Fruit fly (Drosophila melanogaster) whole organism, embryonic: ENCODE results near the gene CG7564.

ENCODE experiments used
- Atf-2 ChIP-seq: fragments of 200-800 bp; sonication (Bioruptor generic); optimal IDR thresholded peaks from 2 replicates; lab custom pipeline; 2016; ENCODE audit warnings: missing biosample characterization, missing genetic modification characterization
- BtbVII ChIP-seq: fragments of 200-800 bp; sonication (Bioruptor generic); optimal IDR thresholded peaks from 3 replicates; lab custom pipeline; 2017; ENCODE audit warnings: missing biosample characterization, mild to moderate bottlenecking, missing genetic modification characterization
- CG11085 ChIP-seq: fragments of 200-800 bp; sonication (Bioruptor generic); IDR thresholded peaks from 2 replicates; pipeline ENCODE4 v1.3.6; 2022; ENCODE audit warnings: missing biosample characterization, missing genetic modification characterization
- CG11093 ChIP-seq: fragments of 200-800 bp; sonication (Bioruptor generic); IDR thresholded peaks from 3 replicates; pipeline ENCODE4 v1.3.6; 2022; ENCODE audit warnings: missing biosample characterization, missing genetic modification characterization
- CG15479 ChIP-seq: fragments of 200-800 bp; sonication (Bioruptor generic); optimal IDR thresholded peaks from 3 replicates; lab custom pipeline; 2019; ENCODE audit warnings: missing biosample characterization, mild to moderate bottlenecking, missing genetic modification characterization, moderate library complexity
- CG17802 ChIP-seq: fragments of 200-800 bp; sonication (Bioruptor generic); optimal IDR thresholded peaks from 2 replicates; lab custom pipeline; 2018; ENCODE audit warnings: missing biosample characterization, mild to moderate bottlenecking, missing genetic modification characterization, moderate library complexity
- CG1792 ChIP-seq: fragments of 200-800 bp; sonication (Bioruptor generic); optimal IDR thresholded peaks from 2 replicates; lab custom pipeline; 2016; ENCODE audit warnings: missing biosample characterization, missing genetic modification characterization
- CG3065 ChIP-seq: fragments of 200-800 bp; sonication (Bioruptor generic); optimal IDR thresholded peaks from 2 replicates; lab custom pipeline; 2016; ENCODE audit warnings: missing biosample characterization, missing genetic modification characterization
- CG31365 ChIP-seq: fragments of 200-800 bp; sonication (Bioruptor generic); optimal IDR thresholded peaks from 2 replicates; lab custom pipeline; 2018; ENCODE audit warnings: missing biosample characterization, mild to moderate bottlenecking, missing genetic modification characterization
- CG32767 ChIP-seq: fragments of 200-800 bp; sonication (Bioruptor generic); IDR thresholded peaks from 2 replicates; pipeline ENCODE4 v1.3.6; 2022; ENCODE audit warnings: missing biosample characterization, missing genetic modification characterization
- CG4328 ChIP-seq: fragments of 200-800 bp; sonication (Bioruptor generic); optimal IDR thresholded peaks from 3 replicates; lab custom pipeline; 2017; ENCODE audit warnings: missing biosample characterization, missing genetic modification reagents, missing genetic modification characterization
- CG5953 ChIP-seq: fragments of 200-800 bp; sonication (Bioruptor generic); IDR thresholded peaks from 2 replicates; pipeline ENCODE4 v1.3.6; 2022; ENCODE audit warnings: missing biosample characterization, missing genetic modification characterization
- CG6689 ChIP-seq: fragments of 200-800 bp; sonication (Bioruptor generic); IDR thresholded peaks from 2 replicates; pipeline ENCODE4 v1.3.6; 2022; ENCODE audit warnings: missing biosample characterization, missing genetic modification characterization
- CG7745 ChIP-seq: fragments of 200-800 bp; sonication (Bioruptor generic); optimal IDR thresholded peaks from 2 replicates; lab custom pipeline; 2018; ENCODE audit warnings: missing biosample characterization, mild to moderate bottlenecking, missing genetic modification characterization, moderate library complexity
- CG7839 ChIP-seq: fragments of 200-800 bp; sonication (Bioruptor generic); optimal IDR thresholded peaks from 3 replicates; lab custom pipeline; 2018; ENCODE audit warnings: missing biosample characterization, mild to moderate bottlenecking, missing genetic modification characterization, moderate library complexity
- CG8290 ChIP-seq, 3 experiments: fragments of 200-800 bp; sonication (Bioruptor generic); optimal IDR thresholded peaks; 2 replicates each; lab custom pipeline; 2016 to 2019; ENCODE audit warnings: missing biosample characterization in 3 of 3, missing genetic modification characterization in 3 of 3, mild to moderate bottlenecking in 2 of 3, moderate library complexity in 1 of 3
- CG8924 ChIP-seq: fragments of 200-800 bp; optimal IDR thresholded peaks from 3 replicates; lab custom pipeline; 2019; ENCODE audit warnings: missing biosample characterization, mild to moderate bottlenecking, missing genetic modification characterization, moderate library complexity
- CG9215 ChIP-seq: fragments of 200-800 bp; sonication (Bioruptor generic); IDR thresholded peaks from 2 replicates; pipeline ENCODE4 v1.3.6; 2022; ENCODE audit warnings: missing biosample characterization, missing genetic modification characterization
- CG9817 ChIP-seq: fragments of 200-800 bp; sonication (Bioruptor generic); optimal IDR thresholded peaks from 2 replicates; lab custom pipeline; 2018; ENCODE audit warnings: missing biosample characterization, mild to moderate bottlenecking, missing genetic modification characterization, moderate library complexity
- CoRest ChIP-seq: fragments of 200-800 bp; sonication (Bioruptor generic); optimal IDR thresholded peaks from 3 replicates; lab custom pipeline; 2018; ENCODE audit warnings: missing biosample characterization, mild to moderate bottlenecking, missing genetic modification characterization, moderate library complexity
- Dad ChIP-seq: fragments of 200-800 bp; sonication (Bioruptor generic); optimal IDR thresholded peaks from 3 replicates; lab custom pipeline; 2016; ENCODE audit warnings: missing biosample characterization, missing genetic modification characterization
- Ets65A ChIP-seq: fragments of 200-800 bp; sonication (Bioruptor generic); peaks from one replicate; lab custom pipeline; 2016; ENCODE audit warnings: missing biosample characterization, missing genetic modification characterization
- Ets97D ChIP-seq: fragments of 200-800 bp; sonication (Bioruptor generic); optimal IDR thresholded peaks from 3 replicates; lab custom pipeline; 2016; ENCODE audit warnings: missing biosample characterization, missing genetic modification characterization
- Lpt ChIP-seq: fragments of >200 bp; optimal IDR thresholded peaks from 2 replicates; lab custom pipeline; 2018; ENCODE audit warnings: missing biosample characterization, missing genetic modification characterization
- NfI ChIP-seq: fragments of 200-800 bp; sonication (Bioruptor generic); optimal IDR thresholded peaks from 3 replicates; lab custom pipeline; 2018; ENCODE audit warnings: missing biosample characterization, mild to moderate bottlenecking, missing genetic modification characterization, moderate library complexity
- Ptx1 ChIP-seq: fragments of 200-800 bp; sonication (Bioruptor generic); IDR thresholded peaks from 2 replicates; pipeline ENCODE4 v1.3.6; 2022; ENCODE audit warnings: missing biosample characterization, missing genetic modification characterization
- Side ChIP-seq: fragments of 200-800 bp; sonication (Bioruptor generic); optimal IDR thresholded peaks from 2 replicates; lab custom pipeline; 2016; ENCODE audit warnings: missing biosample characterization, missing genetic modification characterization
- Xbp1 ChIP-seq: fragments of 200-800 bp; sonication (Bioruptor generic); optimal IDR thresholded peaks from 3 replicates; lab custom pipeline; 2016; ENCODE audit warnings: missing biosample characterization, mild to moderate bottlenecking, missing genetic modification characterization
- ase ChIP-seq: fragments of 200-800 bp; sonication (Bioruptor generic); IDR thresholded peaks from 3 replicates; pipeline ENCODE4 v1.3.6; 2022; ENCODE audit warnings: missing biosample characterization, missing genetic modification characterization
- caup ChIP-seq: fragments of 200-800 bp; sonication (Bioruptor generic); optimal IDR thresholded peaks from 3 replicates; lab custom pipeline; 2017; ENCODE audit warnings: missing biosample characterization, mild to moderate bottlenecking, missing genetic modification characterization, moderate library complexity; ENCODE audit not compliant: severe bottlenecking
- emc ChIP-seq: fragments of 200-800 bp; sonication (Bioruptor generic); optimal IDR thresholded peaks from 2 replicates; lab custom pipeline; 2016; ENCODE audit warnings: missing biosample characterization, missing genetic modification characterization
- en ChIP-seq: fragments of 200-800 bp; sonication (Bioruptor generic); optimal IDR thresholded peaks from 2 replicates; lab custom pipeline; 2016; ENCODE audit warnings: missing biosample characterization, missing genetic modification characterization
- esg ChIP-seq: fragments of 200-800 bp; sonication (Bioruptor generic); conservative IDR thresholded peaks from 2 replicates; pipeline ENCODE4 v1.3.6; 2022; ENCODE audit warnings: missing biosample characterization, missing genetic modification characterization
- gt ChIP-seq: fragments of 200-800 bp; sonication (Bioruptor generic); IDR thresholded peaks from 2 replicates; pipeline ENCODE4 v1.3.6; 2022; ENCODE audit warnings: missing biosample characterization, missing genetic modification characterization
- hb ChIP-seq: fragments of 200-800 bp; sonication (Bioruptor generic); IDR thresholded peaks from 3 replicates; pipeline ENCODE4 v1.3.6; 2022; ENCODE audit warnings: missing biosample characterization, missing genetic modification characterization; ENCODE audit not compliant: partially characterized antibody
- hkb ChIP-seq, 2 experiments: fragments of 200-800 bp in 1 of 2; fragments of >200 bp in 1 of 2; sonication (Bioruptor generic) in 1 of 2; IDR thresholded peaks in 1 of 2; optimal IDR thresholded peaks in 1 of 2; 2 replicates each; pipeline versions ENCODE4 v1.3.6 to Lab custom; 2017 to 2022; ENCODE audit warnings: missing biosample characterization in 1 of 2, missing genetic modification characterization in 1 of 2
- ken ChIP-seq: fragments of 200-800 bp; sonication (Bioruptor generic); IDR thresholded peaks from 3 replicates; pipeline ENCODE4 v1.3.6; 2022; ENCODE audit warnings: missing biosample characterization, missing genetic modification characterization
- lola ChIP-seq, 3 experiments: fragments of >200 bp in 2 of 3; fragments of 200-800 bp in 1 of 3; sonication (Bioruptor generic) in 1 of 3; optimal IDR thresholded peaks; 2 replicates each; lab custom pipeline; 2017 to 2019; ENCODE audit warnings: missing biosample characterization in 3 of 3, missing genetic modification characterization in 3 of 3, mild to moderate bottlenecking in 1 of 3, moderate library complexity in 1 of 3
- peb ChIP-seq: fragments of 200-800 bp; sonication (Bioruptor generic); IDR thresholded peaks from 2 replicates; pipeline ENCODE4 v1.3.6; 2022; ENCODE audit warnings: missing biosample characterization, missing genetic modification characterization
- pum ChIP-seq: fragments of 200-800 bp; sonication (Bioruptor generic); optimal IDR thresholded peaks from 2 replicates; lab custom pipeline; 2016; ENCODE audit warnings: missing biosample characterization, missing genetic modification characterization
- rib ChIP-seq: fragments of 200-800 bp; sonication (Bioruptor generic); IDR thresholded peaks from 2 replicates; pipeline ENCODE4 v1.3.6; 2022; ENCODE audit warnings: missing biosample characterization, missing genetic modification characterization
- sd ChIP-seq: fragments of 200-800 bp; sonication (Bioruptor generic); optimal IDR thresholded peaks from 3 replicates; lab custom pipeline; 2018; ENCODE audit warnings: missing biosample characterization, mild to moderate bottlenecking, missing genetic modification characterization, moderate library complexity
- sens ChIP-seq: fragments of 200-800 bp; sonication (Bioruptor generic); peaks from one replicate; lab custom pipeline; 2016; ENCODE audit warnings: missing biosample characterization, missing genetic modification characterization
- sens-2 ChIP-seq: fragments of 200-800 bp; sonication (Bioruptor generic); IDR thresholded peaks from 2 replicates; pipeline ENCODE4 v1.3.6; 2022; ENCODE audit warnings: missing biosample characterization, missing genetic modification characterization
- sima ChIP-seq: fragments of 200-800 bp; sonication (Bioruptor generic); optimal IDR thresholded peaks from 2 replicates; lab custom pipeline; 2016; ENCODE audit warnings: missing biosample characterization, missing genetic modification characterization
- ssp ChIP-seq: fragments of 200-800 bp; sonication (Bioruptor generic); IDR thresholded peaks from 2 replicates; pipeline ENCODE4 v1.3.6; 2022; ENCODE audit warnings: missing biosample characterization, missing genetic modification characterization
- sug ChIP-seq: fragments of 200-800 bp; optimal IDR thresholded peaks from 2 replicates; lab custom pipeline; 2019; ENCODE audit warnings: missing biosample characterization, mild to moderate bottlenecking, missing genetic modification characterization, moderate library complexity
- tio ChIP-seq: fragments of 200-800 bp; sonication (Bioruptor generic); optimal IDR thresholded peaks from 2 replicates; lab custom pipeline; 2017; ENCODE audit warnings: missing biosample characterization, missing genetic modification characterization, inconsistent platforms
- vvl ChIP-seq: fragments of 200-800 bp; sonication (Bioruptor generic); IDR thresholded peaks from 2 replicates; pipeline ENCODE4 v1.3.6; 2022; ENCODE audit warnings: missing biosample characterization, missing genetic modification characterization

The CG7564 gene

DNA sequence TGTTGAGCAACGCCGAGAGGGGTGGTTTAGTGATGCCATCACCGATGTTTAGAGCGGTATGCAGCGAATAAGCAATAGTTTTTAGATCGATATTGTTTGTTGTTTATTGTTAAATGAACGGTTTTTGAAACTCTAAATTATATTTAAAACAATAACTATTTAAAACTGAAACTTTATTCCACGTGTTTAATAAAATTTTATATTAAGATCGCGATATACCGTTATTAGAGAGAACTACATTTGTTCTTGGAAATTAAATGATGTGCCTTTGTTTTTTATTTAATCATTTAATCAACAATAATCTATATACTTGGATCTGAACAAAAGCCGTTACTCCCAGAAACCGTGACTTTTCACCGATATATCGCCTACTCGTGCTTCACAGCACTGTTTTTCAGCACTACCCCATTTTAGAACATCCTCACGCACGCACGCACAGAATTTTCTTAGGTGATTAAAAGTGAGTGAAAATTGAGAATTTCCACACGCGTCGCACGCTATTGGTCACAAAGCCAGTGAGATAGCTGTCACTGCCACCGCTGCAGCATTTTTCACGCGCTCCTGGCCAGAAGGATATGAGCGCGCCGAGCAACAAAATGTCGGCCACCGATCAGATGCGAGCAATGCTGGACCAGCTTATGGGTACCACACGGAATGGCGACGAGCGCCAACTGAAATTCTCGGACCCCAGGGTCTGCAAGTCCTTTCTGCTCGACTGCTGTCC lies at the start of gene CG7564, which contains the start of gene U4-U6-60K (continued):
- TF ChIP-seq CoRest (tag; lab: Kevin White, UChicago) (peak; percentile 81), sug (peak; percentile 74), CG1792 (peak; percentile 45), ken (peak; percentile 19; the same call in 1 of the 3 replicates), CG5953 (GFP tag; lab: Robert Waterston, UW) (no peak), CG15479 (GFP tag; lab: Kevin White, UChicago) (no peak), sima (no peak), CG7745 (tag; lab: Kevin White, UChicago) (no peak), sd (tag; lab: Kevin White, UChicago) (peak; percentile 68), emc (peak; percentile 44), pum (GFP tag; lab: Kevin White, UChicago) (peak; percentile 20), Side (peak; percentile 23), Ets65A (peak; percentile 95), ase (GFP tag; lab: Robert Waterston, UW) (peak; percentile 59; the same call in 2 of the 3 replicates), CG9817 (tag; lab: Kevin White, UChicago) (peak; percentile 63), CG31365 (tag; lab: Kevin White, UChicago) (no peak), sens-2 (no peak), Xbp1 (GFP tag; lab: Kevin White, UChicago) (peak; percentile 77), Ets97D (GFP tag; lab: Kevin White, UChicago) (peak; percentile 45), CG17802 (no peak), CG11085 (GFP tag; lab: Robert Waterston, UW) (peak; percentile 42), CG32767 (GFP tag; lab: Robert Waterston, UW) (no peak), CG4328 (GFP tag; lab: Kevin White, UChicago) (peak; percentile 46), NfI (GFP tag; lab: Kevin White, UChicago) (peak; percentile 64), CG3065 (peak; percentile 31), CG8290 (GFP tag; optimal IDR thresholded peaks at IDR 0.05; lab: Kevin White, UChicago) (peak; percentile 50), CG8290 (tag; optimal IDR thresholded peaks at IDR 0.05; lab: Kevin White, UChicago) (peak in 1 of 2 experiments; percentile 76), en (GFP tag; lab: Kevin White, UChicago) (no peak), vvl (GFP tag; lab: Robert Waterston, UW) (peak; percentile 54), ssp (GFP tag; lab: Robert Waterston, UW) (peak; percentile 54), esg (peak; percentile 17; the same call in 1 of the 2 replicates), gt (GFP tag; lab: Robert Waterston, UW) (no peak), Atf-2 (GFP tag; lab: Kevin White, UChicago) (peak; percentile 32), sens (GFP tag; lab: Kevin White, UChicago) (peak; percentile 90), tio (no peak), Lpt (no peak), rib (GFP tag; lab: Robert Waterston, UW) (no peak), Dad (GFP tag; lab: Kevin White, UChicago) (peak; percentile 22), lola (GFP tag; optimal IDR thresholded peaks at IDR 0.05; lab: Kevin White, UChicago) (peak in 1 of 3 experiments; percentile 69), CG8924 (tag; lab: Kevin White, UChicago) (peak; percentile 65), BtbVII (GFP tag; lab: Kevin White, UChicago) (no peak), CG11093 (GFP tag; lab: Robert Waterston, UW) (no peak), Ptx1 (GFP tag; lab: Robert Waterston, UW) (peak; percentile 53; the same call in 1 of the 2 replicates), peb (GFP tag; lab: Robert Waterston, UW) (no peak), caup (peak; percentile 57), CG9215 (peak; percentile 71), CG7839 (tag; lab: Kevin White, UChicago) (peak; percentile 60), hkb (optimal IDR thresholded peaks at IDR 0.05; lab: Kevin White, UChicago) (peak; percentile 61), hkb (GFP tag; IDR thresholded peaks at IDR 0.05; lab: Robert Waterston, UW) (no peak), hb (GFP tag; lab: Robert Waterston, UW) (peak; percentile 98), CG6689 (GFP tag; lab: Robert Waterston, UW) (no peak)
